Worm (Caenorhabditis elegans): ENCODE measurements around the gene F40F8.12.

DNA sequence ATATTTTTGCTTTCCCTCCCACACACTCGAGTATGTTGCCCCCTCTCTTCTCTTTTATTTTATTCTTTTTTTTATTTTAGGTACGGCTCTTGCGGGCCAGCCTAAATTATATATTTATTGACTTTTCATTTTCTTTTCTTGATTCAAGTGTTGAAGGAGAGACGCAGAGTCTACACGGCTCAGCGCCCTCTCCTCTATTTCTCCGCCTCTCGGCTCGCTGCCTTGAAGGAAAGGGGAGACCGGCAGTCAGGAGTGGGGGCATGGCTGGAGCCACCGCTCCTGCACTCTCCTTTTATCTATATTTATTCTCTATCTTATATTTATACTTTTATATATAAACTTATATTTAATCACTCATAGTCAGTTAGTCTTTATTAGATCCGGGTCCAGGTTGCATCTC is 36.8 kb downstream of the F40F8.12 start:
- TF ChIP-seq him-1 (tag; optimal IDR thresholded peaks at IDR 0.05) = no peak
- no peak for TF ChIP-seq W03F9.2 (tag; optimal IDR thresholded peaks at IDR 0.05)
- TF ChIP-seq dao-5 (tag; optimal IDR thresholded peaks at IDR 0.05) = no peak

Measured in whole organism, L4/young adult.